Fruit fly (Drosophila melanogaster) whole organism, embryonic: ENCODE results near the gene Shc.

ENCODE experiments used
- Aef1 ChIP-seq: fragments of 200-800 bp; sonication (Bioruptor generic); IDR thresholded peaks from 3 replicates; pipeline ENCODE4 v1.3.6; 2022; ENCODE audit warnings: missing biosample characterization, missing genetic modification characterization
- Antp ChIP-seq: fragments of 200-800 bp; sonication (Bioruptor generic); optimal IDR thresholded peaks from 3 replicates; lab custom pipeline; 2016; ENCODE audit warnings: missing biosample characterization, missing genetic modification characterization
- Atf-2 ChIP-seq: fragments of 200-800 bp; sonication (Bioruptor generic); optimal IDR thresholded peaks from 2 replicates; lab custom pipeline; 2016; ENCODE audit warnings: missing biosample characterization, missing genetic modification characterization
- CG10147 ChIP-seq: fragments of 200-800 bp; sonication (Bioruptor generic); optimal IDR thresholded peaks from 2 replicates; lab custom pipeline; 2019; ENCODE audit warnings: missing biosample characterization, mild to moderate bottlenecking, missing genetic modification characterization, moderate library complexity
- CG1024 ChIP-seq: fragments of 200-800 bp; sonication (Bioruptor generic); IDR thresholded peaks from 2 replicates; pipeline ENCODE4 v1.3.6; 2022; ENCODE audit warnings: missing biosample characterization, missing genetic modification characterization
- CG11695 ChIP-seq: fragments of 200-800 bp; sonication (Bioruptor generic); IDR thresholded peaks from 3 replicates; pipeline ENCODE4 v1.3.6; 2022; ENCODE audit warnings: missing biosample characterization, missing genetic modification characterization
- CG12391 ChIP-seq: fragments of 200-800 bp; sonication (Bioruptor generic); optimal IDR thresholded peaks from 3 replicates; lab custom pipeline; 2018; ENCODE audit warnings: missing biosample characterization, mild to moderate bottlenecking, missing genetic modification characterization, moderate library complexity
- CG13424 ChIP-seq: fragments of 200-800 bp; sonication (Bioruptor generic); optimal IDR thresholded peaks from 2 replicates; lab custom pipeline; 2019; ENCODE audit warnings: missing biosample characterization, mild to moderate bottlenecking, missing genetic modification characterization, moderate library complexity
- CG14667 ChIP-seq: fragments of 200-800 bp; sonication (Bioruptor generic); IDR thresholded peaks from 2 replicates; pipeline ENCODE4 v1.3.6; 2022; ENCODE audit warnings: missing biosample characterization, missing genetic modification characterization
- CG15479 ChIP-seq: fragments of 200-800 bp; sonication (Bioruptor generic); optimal IDR thresholded peaks from 3 replicates; lab custom pipeline; 2019; ENCODE audit warnings: missing biosample characterization, mild to moderate bottlenecking, missing genetic modification characterization, moderate library complexity
- CG18476 ChIP-seq: fragments of 200-800 bp; sonication (Bioruptor generic); optimal IDR thresholded peaks from 2 replicates; lab custom pipeline; 2016; ENCODE audit warnings: missing biosample characterization, mild to moderate bottlenecking, missing genetic modification characterization
- CG3726 ChIP-seq: fragments of 200-800 bp; sonication (Bioruptor generic); IDR thresholded peaks from 3 replicates; pipeline ENCODE4, ENCODE4 v1.3.6; 2022; ENCODE audit warnings: missing biosample characterization, missing genetic modification characterization
- CG4360 ChIP-seq: fragments of 200-800 bp; sonication (Bioruptor generic); IDR thresholded peaks from 2 replicates; pipeline ENCODE4 v1.3.6; 2022; ENCODE audit warnings: missing biosample characterization, missing genetic modification characterization
- CG9797 ChIP-seq: fragments of 200-800 bp; sonication (Bioruptor generic); optimal IDR thresholded peaks from 3 replicates; lab custom pipeline; 2018; ENCODE audit warnings: missing biosample characterization, mild to moderate bottlenecking, missing genetic modification characterization
- CG9932 ChIP-seq: fragments of 200-800 bp; sonication (Bioruptor generic); IDR thresholded peaks from 2 replicates; pipeline ENCODE4 v1.3.6; 2022; ENCODE audit warnings: missing biosample characterization, missing genetic modification characterization
- Dip2 ChIP-seq: fragments of 200-800 bp; sonication (Bioruptor generic); IDR thresholded peaks from 2 replicates; pipeline ENCODE4 v1.3.6; 2022; ENCODE audit warnings: missing biosample characterization, missing genetic modification characterization
- ERR ChIP-seq: fragments of 200-800 bp; sonication (Bioruptor generic); optimal IDR thresholded peaks from 2 replicates; lab custom pipeline; 2016; ENCODE audit warnings: missing biosample characterization, missing genetic modification characterization
- Fer3 ChIP-seq: fragments of 200-800 bp; sonication (Bioruptor generic); optimal IDR thresholded peaks from 2 replicates; lab custom pipeline; 2018; ENCODE audit warnings: missing biosample characterization, mild to moderate bottlenecking, missing genetic modification characterization, moderate library complexity
- Gsc ChIP-seq: fragments of 200-800 bp; sonication (Bioruptor generic); IDR thresholded peaks from 2 replicates; pipeline ENCODE4 v1.3.6; 2022; ENCODE audit warnings: missing biosample characterization, missing genetic modification characterization
- HHEX ChIP-seq: fragments of 200-800 bp; sonication (Bioruptor generic); optimal IDR thresholded peaks from 3 replicates; lab custom pipeline; 2017; ENCODE audit warnings: missing biosample characterization, mild to moderate bottlenecking, missing genetic modification characterization, missing genetic modification reagents
- Hmx ChIP-seq: fragments of 200-800 bp; sonication (Bioruptor generic); optimal IDR thresholded peaks from 2 replicates; lab custom pipeline; 2016; ENCODE audit warnings: missing biosample characterization, missing genetic modification characterization
- Hsf ChIP-seq: fragments of 200-800 bp; sonication (Bioruptor generic); optimal IDR thresholded peaks from 3 replicates; lab custom pipeline; 2016; ENCODE audit warnings: missing biosample characterization, missing genetic modification characterization
- Max ChIP-seq: fragments of 200-800 bp; sonication (Bioruptor generic); optimal IDR thresholded peaks from 2 replicates; lab custom pipeline; 2016; ENCODE audit warnings: missing biosample characterization, mild to moderate bottlenecking, missing genetic modification characterization
- Med ChIP-seq: fragments of 200-800 bp; sonication (Bioruptor generic); peaks from one replicate; lab custom pipeline; 2016; ENCODE audit warnings: missing biosample characterization, missing genetic modification characterization, mild to moderate bottlenecking, inconsistent platforms, moderate library complexity
- NC2β ChIP-seq: fragments of 200-800 bp; sonication (Bioruptor generic); optimal IDR thresholded peaks from 2 replicates; lab custom pipeline; 2016; ENCODE audit warnings: missing biosample characterization, missing genetic modification characterization
- NFAT ChIP-seq: fragments of 200-800 bp; sonication (Bioruptor generic); IDR thresholded peaks from 2 replicates; pipeline ENCODE4 v1.3.6; 2022; ENCODE audit warnings: missing biosample characterization, missing genetic modification characterization
- Optix ChIP-seq: fragments of 200-800 bp; sonication (Bioruptor generic); IDR thresholded peaks from 3 replicates; pipeline ENCODE4 v1.3.6; 2022; ENCODE audit warnings: missing biosample characterization, missing genetic modification characterization
- Ravus ChIP-seq: fragments of 200-800 bp; sonication (Bioruptor generic); IDR thresholded peaks from 2 replicates; pipeline ENCODE4 v1.3.6; 2022; ENCODE audit warnings: missing biosample characterization, missing genetic modification characterization
- Rfx ChIP-seq: fragments of 200-800 bp; sonication (Bioruptor generic); IDR thresholded peaks from 2 replicates; pipeline ENCODE4 v1.3.6; 2022; ENCODE audit warnings: missing biosample characterization, missing genetic modification characterization
- Sin3A ChIP-seq: fragments of >200 bp; optimal IDR thresholded peaks from 2 replicates; lab custom pipeline; 2018
- Sry-δ ChIP-seq: fragments of 200-800 bp; sonication (Bioruptor generic); optimal IDR thresholded peaks from 2 replicates; lab custom pipeline; 2016; ENCODE audit warnings: missing biosample characterization, missing genetic modification characterization
- aop ChIP-seq: fragments of 200-800 bp; sonication (Bioruptor generic); IDR thresholded peaks from 2 replicates; pipeline ENCODE4 v1.3.6; 2022; ENCODE audit warnings: missing biosample characterization, missing genetic modification characterization
- br ChIP-seq: fragments of >200 bp; optimal IDR thresholded peaks from 2 replicates; lab custom pipeline; 2017
- cato ChIP-seq: fragments of 200-800 bp; sonication (Bioruptor generic); optimal IDR thresholded peaks from 2 replicates; lab custom pipeline; 2016; ENCODE audit warnings: missing biosample characterization, missing genetic modification characterization, borderline replicate concordance
- chinmo ChIP-seq: fragments of 200-800 bp; sonication (Bioruptor generic); IDR thresholded peaks from 4 replicates; pipeline ENCODE4 v1.3.6; 2022; ENCODE audit warnings: missing biosample characterization, missing genetic modification characterization; ENCODE audit not compliant: partially characterized antibody
- fd3F ChIP-seq: fragments of 200-800 bp; sonication (Bioruptor generic); optimal IDR thresholded peaks from 2 replicates; lab custom pipeline; 2018; ENCODE audit warnings: missing biosample characterization, mild to moderate bottlenecking, missing genetic modification characterization, moderate library complexity
- fu2 ChIP-seq: fragments of 200-800 bp; sonication (Bioruptor generic); optimal IDR thresholded peaks from 2 replicates; lab custom pipeline; 2016; ENCODE audit warnings: missing biosample characterization, missing genetic modification characterization
- gsb ChIP-seq: fragments of 200-800 bp; sonication (Bioruptor generic); IDR thresholded peaks from 2 replicates; pipeline ENCODE4 v1.3.6; 2022; ENCODE audit warnings: missing biosample characterization, missing genetic modification characterization
- hb ChIP-seq: fragments of 200-800 bp; sonication (Bioruptor generic); IDR thresholded peaks from 3 replicates; pipeline ENCODE4 v1.3.6; 2022; ENCODE audit warnings: missing biosample characterization, missing genetic modification characterization; ENCODE audit not compliant: partially characterized antibody
- jigr1 ChIP-seq: fragments of 200-800 bp; sonication (Bioruptor generic); IDR thresholded peaks from 3 replicates; pipeline ENCODE4 v1.3.6; 2022; ENCODE audit warnings: missing biosample characterization, missing genetic modification characterization
- luna ChIP-seq: fragments of 200-800 bp; sonication (Bioruptor generic); optimal IDR thresholded peaks from 2 replicates; lab custom pipeline; 2016; ENCODE audit warnings: missing biosample characterization, missing genetic modification characterization
- mirr ChIP-seq: fragments of 200-800 bp; sonication (Bioruptor generic); optimal IDR thresholded peaks from 3 replicates; lab custom pipeline; 2018; ENCODE audit warnings: missing biosample characterization, mild to moderate bottlenecking, missing genetic modification characterization
- nau ChIP-seq: fragments of 200-800 bp; sonication (Bioruptor generic); optimal IDR thresholded peaks from 3 replicates; lab custom pipeline; 2017; ENCODE audit warnings: missing biosample characterization, mild to moderate bottlenecking, missing genetic modification characterization, missing genetic modification reagents
- nom ChIP-seq: fragments of 200-800 bp; sonication (Bioruptor generic); optimal IDR thresholded peaks from 2 replicates; lab custom pipeline; 2017; ENCODE audit warnings: missing biosample characterization, missing genetic modification characterization, mild to moderate bottlenecking, moderate library complexity, missing genetic modification reagents
- pum ChIP-seq: fragments of 200-800 bp; sonication (Bioruptor generic); optimal IDR thresholded peaks from 2 replicates; lab custom pipeline; 2016; ENCODE audit warnings: missing biosample characterization, missing genetic modification characterization
- sc ChIP-seq, 3 experiments: fragments of >200 bp in 2 of 3; fragments of 200-800 bp in 1 of 3; sonication (Bioruptor generic) in 1 of 3; optimal IDR thresholded peaks; 2 replicates in 2 of 3; 3 replicates in 1 of 3; lab custom pipeline; 2017; ENCODE audit warnings: mild to moderate bottlenecking in 1 of 3, missing biosample characterization in 1 of 3, missing genetic modification characterization in 1 of 3, missing genetic modification reagents in 1 of 3
- sens ChIP-seq: fragments of 200-800 bp; sonication (Bioruptor generic); peaks from one replicate; lab custom pipeline; 2016; ENCODE audit warnings: missing biosample characterization, missing genetic modification characterization
- slbo ChIP-seq: fragments of 200-800 bp; sonication (Bioruptor generic); IDR thresholded peaks from 2 replicates; pipeline ENCODE4 v1.3.6; 2022; ENCODE audit warnings: missing biosample characterization, missing genetic modification characterization
- stwl ChIP-seq: fragments of 200-800 bp; sonication (Bioruptor generic); optimal IDR thresholded peaks from 3 replicates; lab custom pipeline; 2018; ENCODE audit warnings: missing biosample characterization, mild to moderate bottlenecking, missing genetic modification characterization, moderate library complexity
- trh ChIP-seq: fragments of 200-800 bp; sonication (Bioruptor generic); optimal IDR thresholded peaks from 2 replicates; lab custom pipeline; 2016; ENCODE audit warnings: missing biosample characterization, missing genetic modification characterization
- tx ChIP-seq: fragments of 200-800 bp; sonication (Bioruptor generic); optimal IDR thresholded peaks from 2 replicates; lab custom pipeline; 2016; ENCODE audit warnings: missing biosample characterization, missing genetic modification characterization
- vfl ChIP-seq: fragments of 200-800 bp; sonication (Bioruptor generic); optimal IDR thresholded peaks from 2 replicates; lab custom pipeline; 2016; ENCODE audit warnings: missing biosample characterization, missing genetic modification characterization

Gene Shc

DNA sequence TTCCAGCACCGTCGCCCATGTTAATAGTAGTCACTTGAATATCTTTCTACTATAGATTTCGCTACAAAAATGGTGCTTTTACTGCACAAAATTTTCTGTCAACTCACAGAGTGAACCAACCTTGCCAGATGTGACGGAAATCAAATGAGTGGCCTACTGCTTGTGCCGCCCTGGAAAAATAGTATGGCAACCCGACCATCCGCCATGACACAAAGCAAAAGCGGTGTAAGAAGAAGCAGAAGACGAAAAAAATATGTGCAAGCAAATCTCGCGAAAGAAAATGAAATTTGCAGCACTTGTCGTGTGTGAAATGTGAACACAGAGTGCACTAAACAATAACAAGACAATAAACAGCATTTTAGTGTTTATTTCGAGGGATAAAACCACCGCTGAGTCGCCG, 50.0 kb downstream of the Shc start, which contains the start of the genes Uch-L5 and Jarid2 (continued):
- TF ChIP-seq sc (optimal IDR thresholded peaks at IDR 0.05; lab: Kevin White, UChicago) = no peak
- TF ChIP-seq sc (GFP tag; optimal IDR thresholded peaks at IDR 0.05; lab: Kevin White, UChicago) = no peak
- TF ChIP-seq CG13424 (tag; lab: Kevin White, UChicago) = peak; percentile 36
- peak; percentile 43 for TF ChIP-seq Hsf (GFP tag; lab: Kevin White, UChicago)
- TF ChIP-seq tx (GFP tag; lab: Kevin White, UChicago) = peak; percentile 8
- no peak for TF ChIP-seq CG14667 (GFP tag; lab: Robert Waterston, UW)
- no peak for TF ChIP-seq hb (GFP tag; lab: Robert Waterston, UW)
- peak; percentile 93 for TF ChIP-seq stwl (tag; lab: Kevin White, UChicago)
- no peak for TF ChIP-seq luna (GFP tag; lab: Kevin White, UChicago)
- peak; percentile 62 for TF ChIP-seq Sry-δ (GFP tag; lab: Kevin White, UChicago)
- peak; percentile 61 for TF ChIP-seq ERR (GFP tag; lab: Kevin White, UChicago)
- no peak for TF ChIP-seq CG1024 (GFP tag; lab: Robert Waterston, UW)
- peak; percentile 78 for TF ChIP-seq Rfx (GFP tag; lab: Robert Waterston, UW)
- TF ChIP-seq Antp = peak; percentile 78
- TF ChIP-seq NC2β = peak; percentile 77
- TF ChIP-seq mirr (GFP tag; lab: Kevin White, UChicago) = peak; percentile 61
- peak; percentile 88 for TF ChIP-seq sens
- peak; percentile 52 for TF ChIP-seq Max
- peak; percentile 40 for TF ChIP-seq nom (GFP tag; lab: Kevin White, UChicago)
- peak; percentile 42; the same call in 1 of the 3 replicates for TF ChIP-seq Aef1 (GFP tag; lab: Robert Waterston, UW)
- peak; percentile 54 for TF ChIP-seq CG12391 (tag; lab: Kevin White, UChicago)
- peak; percentile 20 for TF ChIP-seq CG15479 (GFP tag; lab: Kevin White, UChicago)
- TF ChIP-seq CG10147 = no peak
- TF ChIP-seq Ravus (GFP tag; lab: Robert Waterston, UW) = no peak
- TF ChIP-seq NFAT (GFP tag; lab: Robert Waterston, UW) = peak; percentile 69
- TF ChIP-seq CG11695 = no peak
- TF ChIP-seq Optix (GFP tag; lab: Robert Waterston, UW) = 0 out of 3 replicates have a peak, but pooled peaks have one; percentile 37
- peak; percentile 56 for TF ChIP-seq fu2 (GFP tag; lab: Kevin White, UChicago)
- 0 out of 4 replicates have a peak, but pooled peaks have one; percentile 7 for TF ChIP-seq chinmo (GFP tag; lab: Robert Waterston, UW)
- TF ChIP-seq CG4360 = peak; percentile 12
- peak; percentile 94 for TF ChIP-seq Med
- TF ChIP-seq CG18476 (GFP tag; lab: Kevin White, UChicago) = no peak
- TF ChIP-seq gsb (GFP tag; lab: Robert Waterston, UW) = no peak
- no peak for TF ChIP-seq fd3F
- TF ChIP-seq nau (GFP tag; lab: Kevin White, UChicago) = no peak
- TF ChIP-seq jigr1 (GFP tag; lab: Robert Waterston, UW) = no peak
- TF ChIP-seq trh (GFP tag; lab: Kevin White, UChicago) = no peak
- TF ChIP-seq cato = no peak
- TF ChIP-seq CG3726 = no peak
- peak; percentile 68 for TF ChIP-seq slbo (GFP tag; lab: Robert Waterston, UW)
- no peak for TF ChIP-seq aop
- TF ChIP-seq pum (GFP tag; lab: Kevin White, UChicago) = peak; percentile 42
- peak; percentile 60 for TF ChIP-seq CG9797 (GFP tag; lab: Kevin White, UChicago)
- peak; percentile 63 for TF ChIP-seq vfl (GFP tag; lab: Kevin White, UChicago)
- TF ChIP-seq Atf-2 (GFP tag; lab: Kevin White, UChicago) = peak; percentile 9
- peak; percentile 79 for TF ChIP-seq Sin3A (lab: Kevin White, UChicago)
- no peak for TF ChIP-seq Hmx (GFP tag; lab: Kevin White, UChicago)
- TF ChIP-seq br (lab: Kevin White, UChicago) = no peak
- no peak for TF ChIP-seq Dip2 (GFP tag; lab: Robert Waterston, UW)
- peak; percentile 23; the same call in 1 of the 2 replicates for TF ChIP-seq CG9932 (GFP tag; lab: Robert Waterston, UW)
- TF ChIP-seq HHEX (GFP tag; lab: Kevin White, UChicago) = peak; percentile 36
- no peak for TF ChIP-seq Gsc
- no peak for TF ChIP-seq Fer3 (tag; lab: Kevin White, UChicago)
